Worm (Caenorhabditis elegans) whole organism, young adult: ENCODE measurements around the gene ZK856.6.

Experiments used
- B0336.3 ChIP-seq: fragments of 200-800 bp; sonication (Bioruptor generic); IDR thresholded peaks from 2 replicates; pipeline ENCODE4 v1.3.6; 2022; ENCODE audit warnings: missing genetic modification characterization, missing compliant biosample characterization
- K11D2.4 ChIP-seq: fragments of 200-800 bp; sonication (Bioruptor generic); IDR thresholded peaks from 2 replicates; pipeline ENCODE4 v1.3.6; 2022; ENCODE audit warnings: missing genetic modification reagents, missing genetic modification characterization, missing compliant biosample characterization
- aptf-2 ChIP-seq: fragments of 200-800 bp; sonication (Bioruptor generic); conservative IDR thresholded peaks from 2 replicates; pipeline ENCODE4 v1.3.6; 2022; ENCODE audit warnings: missing genetic modification reagents, missing genetic modification characterization, missing compliant biosample characterization
- bed-1 ChIP-seq: fragments of 200-800 bp; sonication (Bioruptor generic); IDR thresholded peaks from 2 replicates; pipeline ENCODE4 v1.3.6; 2022; ENCODE audit warnings: missing genetic modification reagents, missing genetic modification characterization, missing compliant biosample characterization
- ccch-3 ChIP-seq: fragments of 200-800 bp; sonication (Bioruptor generic); optimal IDR thresholded peaks from 2 replicates; lab custom pipeline; 2018; ENCODE audit warnings: mild to moderate bottlenecking, missing genetic modification characterization, missing compliant biosample characterization
- ceh-91 ChIP-seq: fragments of 200-800 bp; sonication (Bioruptor generic); IDR thresholded peaks from 2 replicates; pipeline ENCODE4 v1.3.6; 2022; ENCODE audit warnings: missing genetic modification reagents, missing genetic modification characterization, missing compliant biosample characterization
- hmg-20 ChIP-seq: fragments of 200-800 bp; sonication (Bioruptor generic); IDR thresholded peaks from 2 replicates; pipeline ENCODE4 v1.3.6; 2022; ENCODE audit warnings: missing genetic modification reagents, missing genetic modification characterization, missing compliant biosample characterization
- lsl-1 ChIP-seq: fragments of 200-800 bp; sonication (Bioruptor generic); optimal IDR thresholded peaks from 2 replicates; lab custom pipeline; 2018; ENCODE audit warnings: mild to moderate bottlenecking, missing genetic modification characterization, moderate library complexity, missing compliant biosample characterization
- mes-4 ChIP-seq: sonication (generic microtip); optimal IDR thresholded peaks from 2 replicates; lab custom pipeline; 2016; ENCODE audit warnings: missing genotype, missing genetic modification characterization, missing compliant biosample characterization
- pbrm-1 ChIP-seq: fragments of 200-800 bp; sonication (Bioruptor generic); IDR thresholded peaks from 2 replicates; pipeline ENCODE4 v1.3.6; 2022; ENCODE audit warnings: missing genetic modification reagents, missing genetic modification characterization, missing compliant biosample characterization
- tbp1 ChIP-seq: fragments of 200-800 bp; sonication (Bioruptor generic); optimal IDR thresholded peaks from 2 replicates; lab custom pipeline; 2018; ENCODE audit warnings: mild to moderate bottlenecking, missing genetic modification characterization, missing compliant biosample characterization
- unc-62 ChIP-seq: fragments of 150-350 bp; optimal IDR thresholded peaks from 2 replicates; lab custom pipeline; 2014; ENCODE audit warnings: missing biosample characterization, missing genetic modification reagents, missing genetic modification characterization

ce11 chrV:10168870-10169269, 29.6 kb upstream of the ZK856.6 start:
- TF ChIP-seq aptf-2: no peak
- TF ChIP-seq K11D2.4 (GFP tag; lab: Robert Waterston, UW): no peak
- TF ChIP-seq unc-62 (GFP tag; lab: Kevin White, UChicago): no peak
- no peak for TF ChIP-seq mes-4 (tag; lab: Kevin White, UChicago)
- no peak for TF ChIP-seq hmg-20 (GFP tag; lab: Robert Waterston, UW)
- TF ChIP-seq bed-1 (GFP tag; lab: Robert Waterston, UW): no peak
- TF ChIP-seq tbp1 (GFP tag; lab: Kevin White, UChicago): no peak
- no peak for TF ChIP-seq ceh-91
- no peak for TF ChIP-seq ccch-3 (GFP tag; lab: Kevin White, UChicago)
- TF ChIP-seq B0336.3 (GFP tag; lab: Robert Waterston, UW): no peak
- TF ChIP-seq pbrm-1: no peak
- TF ChIP-seq lsl-1 (GFP tag; lab: Kevin White, UChicago): no peak
